Worm (Caenorhabditis elegans) whole organism, late embryonic: ENCODE measurements around the gene T25B2.3.

ENCODE experiments used
- C08G9.2 ChIP-seq: sonication (generic microtip); optimal IDR thresholded peaks from 2 replicates; lab custom pipeline; 2016; ENCODE audit warnings: mild to moderate bottlenecking, missing genetic modification characterization, moderate library complexity, missing compliant biosample characterization
- C38D4.7 ChIP-seq: fragments of 200-800 bp; sonication (Bioruptor generic); optimal IDR thresholded peaks from 2 replicates; lab custom pipeline; 2018; ENCODE audit warnings: mild to moderate bottlenecking, missing genetic modification characterization, moderate library complexity, missing compliant biosample characterization
- F13H6.1 ChIP-seq: sonication (generic microtip); optimal IDR thresholded peaks from 2 replicates; lab custom pipeline; 2016; ENCODE audit warnings: missing genetic modification characterization, missing compliant biosample characterization
- K02D7.2 ChIP-seq: sonication (generic microtip); optimal IDR thresholded peaks from 2 replicates; lab custom pipeline; 2017; ENCODE audit warnings: mild to moderate bottlenecking, missing genetic modification characterization, missing compliant biosample characterization
- K09A11.1 ChIP-seq: sonication (generic microtip); optimal IDR thresholded peaks from 2 replicates; lab custom pipeline; 2017; ENCODE audit warnings: antibody characterized with exemption, mild to moderate bottlenecking, missing genetic modification characterization, missing compliant biosample characterization; ENCODE audit not compliant: insufficient read depth
- T23F11.4 ChIP-seq: fragments of 200-800 bp; sonication (Bioruptor generic); optimal IDR thresholded peaks from 2 replicates; lab custom pipeline; 2018; ENCODE audit warnings: mild to moderate bottlenecking, missing genetic modification characterization, missing compliant biosample characterization
- Y22D7AL.16 ChIP-seq: sonication (generic microtip); optimal IDR thresholded peaks from 2 replicates; lab custom pipeline; 2016; ENCODE audit warnings: missing genetic modification characterization, missing compliant biosample characterization
- ahr-1 ChIP-seq: sonication (generic microtip); optimal IDR thresholded peaks from 2 replicates; lab custom pipeline; 2016; ENCODE audit warnings: missing genetic modification characterization, missing compliant biosample characterization
- ama-1 ChIP-seq: fragments of 150-350 bp; optimal IDR thresholded peaks from 2 replicates; lab custom pipeline; 2014
- ceh-19 ChIP-seq: fragments of 200-800 bp; sonication (Bioruptor generic); optimal IDR thresholded peaks from 2 replicates; lab custom pipeline; 2018; ENCODE audit warnings: mild to moderate bottlenecking, missing genetic modification characterization, missing compliant biosample characterization
- ceh-2 ChIP-seq: sonication (generic microtip); optimal IDR thresholded peaks from 2 replicates; lab custom pipeline; 2016; ENCODE audit warnings: missing genotype, missing genetic modification characterization, missing compliant biosample characterization
- ceh-24 ChIP-seq: sonication (generic microtip); optimal IDR thresholded peaks from 2 replicates; lab custom pipeline; 2016; ENCODE audit warnings: mild to moderate bottlenecking, missing genetic modification characterization, missing compliant biosample characterization
- ceh-34 ChIP-seq: sonication (generic microtip); optimal IDR thresholded peaks from 2 replicates; lab custom pipeline; 2016; ENCODE audit warnings: mild to moderate bottlenecking, missing genetic modification characterization, missing compliant biosample characterization
- ceh-45 ChIP-seq: fragments of 200-800 bp; sonication (Bioruptor generic); IDR thresholded peaks from 2 replicates; pipeline ENCODE4 v1.3.6; 2022; ENCODE audit warnings: missing genetic modification reagents, missing genetic modification characterization, missing compliant biosample characterization
- ceh-6 ChIP-seq: fragments of 200-800 bp; sonication (Bioruptor generic); optimal IDR thresholded peaks from 2 replicates; lab custom pipeline; 2018; ENCODE audit warnings: mild to moderate bottlenecking, missing genetic modification characterization, missing compliant biosample characterization
- dmd-4 ChIP-seq: sonication (generic microtip); optimal IDR thresholded peaks from 2 replicates; lab custom pipeline; 2016; ENCODE audit warnings: borderline replicate concordance, missing genetic modification characterization, missing compliant biosample characterization
- dve-1 ChIP-seq: sonication (generic microtip); optimal IDR thresholded peaks from 2 replicates; lab custom pipeline; 2017; ENCODE audit warnings: antibody characterized with exemption, mild to moderate bottlenecking, missing genetic modification characterization, missing compliant biosample characterization
- elt-4 ChIP-seq: sonication (generic microtip); optimal IDR thresholded peaks from 2 replicates; lab custom pipeline; 2016; ENCODE audit warnings: missing genetic modification characterization, missing compliant biosample characterization
- ets-4 ChIP-seq: sonication (generic microtip); optimal IDR thresholded peaks from 2 replicates; lab custom pipeline; 2016; ENCODE audit warnings: missing genetic modification characterization, missing compliant biosample characterization
- fax-1 ChIP-seq: sonication (generic microtip); optimal IDR thresholded peaks from 2 replicates; lab custom pipeline; 2016; ENCODE audit warnings: missing genotype, missing genetic modification characterization, missing compliant biosample characterization
- fkh-10 ChIP-seq: fragments of 150-350 bp; optimal IDR thresholded peaks from 2 replicates; lab custom pipeline; 2014; ENCODE audit warnings: missing biosample characterization, missing genetic modification reagents, missing genetic modification characterization
- gmeb-2 ChIP-seq: sonication (generic microtip); optimal IDR thresholded peaks from 2 replicates; lab custom pipeline; 2016; ENCODE audit warnings: missing genetic modification characterization, inconsistent platforms, missing compliant biosample characterization
- hlh-13 ChIP-seq: fragments of 200-800 bp; sonication (Bioruptor generic); optimal IDR thresholded peaks from 2 replicates; lab custom pipeline; 2018; ENCODE audit warnings: mild to moderate bottlenecking, missing genetic modification characterization, missing compliant biosample characterization
- hlh-30 ChIP-seq: sonication (generic microtip); optimal IDR thresholded peaks from 2 replicates; lab custom pipeline; 2017; ENCODE audit warnings: antibody characterized with exemption, missing genetic modification characterization, missing compliant biosample characterization; ENCODE audit not compliant: insufficient read depth
- hlh-6 ChIP-seq: sonication (generic microtip); optimal IDR thresholded peaks from 2 replicates; lab custom pipeline; 2016; ENCODE audit warnings: missing genotype, missing genetic modification characterization, missing compliant biosample characterization
- lim-6 ChIP-seq: sonication (generic microtip); optimal IDR thresholded peaks from 2 replicates; lab custom pipeline; 2016; ENCODE audit warnings: missing genetic modification characterization, missing compliant biosample characterization
- mec-3 ChIP-seq: sonication (generic microtip); optimal IDR thresholded peaks from 2 replicates; lab custom pipeline; 2016; ENCODE audit warnings: borderline replicate concordance, missing genetic modification characterization, missing compliant biosample characterization
- nfya-1 ChIP-seq: sonication (generic microtip); optimal IDR thresholded peaks from 2 replicates; lab custom pipeline; 2017; ENCODE audit warnings: missing genetic modification characterization, mild to moderate bottlenecking, missing compliant biosample characterization, antibody characterized with exemption, moderate library complexity
- odd-2 ChIP-seq: sonication (generic microtip); optimal IDR thresholded peaks from 2 replicates; lab custom pipeline; 2017; ENCODE audit warnings: antibody characterized with exemption, mild to moderate bottlenecking, missing genetic modification characterization, missing compliant biosample characterization
- pag-3 ChIP-seq: sonication (generic microtip); optimal IDR thresholded peaks from 2 replicates; lab custom pipeline; 2016; ENCODE audit warnings: missing compliant biosample characterization, missing genetic modification characterization, borderline replicate concordance
- pat-9 ChIP-seq: fragments of 200-800 bp; sonication (Bioruptor generic); optimal IDR thresholded peaks from 2 replicates; lab custom pipeline; 2018; ENCODE audit warnings: mild to moderate bottlenecking, missing genetic modification characterization, moderate library complexity, missing compliant biosample characterization
- pha-2 ChIP-seq: sonication (generic microtip); optimal IDR thresholded peaks from 2 replicates; lab custom pipeline; 2017; ENCODE audit warnings: mild to moderate bottlenecking, missing genetic modification characterization, missing compliant biosample characterization
- pha-4 ChIP-seq: fragments of 150-350 bp; optimal IDR thresholded peaks from 2 replicates; lab custom pipeline; 2018; ENCODE audit warnings: missing biosample characterization, missing genetic modification reagents, missing genetic modification characterization
- pqm-1 ChIP-seq: sonication (generic microtip); optimal IDR thresholded peaks from 2 replicates; lab custom pipeline; 2016; ENCODE audit warnings: missing genetic modification characterization, missing compliant biosample characterization
- pros-1 ChIP-seq: fragments of 150-350 bp; optimal IDR thresholded peaks from 2 replicates; lab custom pipeline; 2014; ENCODE audit warnings: missing biosample characterization, missing genetic modification reagents, missing genetic modification characterization
- rnt-1 ChIP-seq: sonication (generic microtip); optimal IDR thresholded peaks from 2 replicates; lab custom pipeline; 2016; ENCODE audit warnings: missing genetic modification characterization, missing compliant biosample characterization
- sdc-2 ChIP-seq: sonication (generic microtip); optimal IDR thresholded peaks from 2 replicates; lab custom pipeline; 2016; ENCODE audit warnings: missing genotype, missing genetic modification characterization, missing compliant biosample characterization
- sox-2 ChIP-seq: fragments of 200-800 bp; sonication (Bioruptor generic); IDR thresholded peaks from 2 replicates; pipeline ENCODE4 v1.3.6; 2022; ENCODE audit warnings: missing genetic modification reagents, missing genetic modification characterization, missing compliant biosample characterization
- syd-9 ChIP-seq: sonication (generic microtip); optimal IDR thresholded peaks from 2 replicates; lab custom pipeline; 2016; ENCODE audit warnings: mild to moderate bottlenecking, missing genetic modification characterization, moderate library complexity, missing compliant biosample characterization
- tbx-2 ChIP-seq: sonication (generic microtip); optimal IDR thresholded peaks from 2 replicates; lab custom pipeline; 2016; ENCODE audit warnings: missing genetic modification characterization, missing compliant biosample characterization
- tbx-7 ChIP-seq: sonication (generic microtip); optimal IDR thresholded peaks from 2 replicates; lab custom pipeline; 2016; ENCODE audit warnings: missing genotype, missing genetic modification characterization, missing compliant biosample characterization
- unc-3 ChIP-seq, 2 experiments: fragments of 200-800 bp in 1 of 2; sonication (Bioruptor generic) in 1 of 2; sonication (generic microtip) in 1 of 2; conservative IDR thresholded peaks in 1 of 2; optimal IDR thresholded peaks in 1 of 2; 2 replicates each; pipeline versions ENCODE4 v1.3.6 to Lab custom; 2016 to 2022; ENCODE audit warnings: missing compliant biosample characterization in 2 of 2, missing genetic modification characterization in 2 of 2, missing genetic modification reagents in 1 of 2
- unc-42 ChIP-seq: sonication (generic microtip); optimal IDR thresholded peaks from 2 replicates; lab custom pipeline; 2016; ENCODE audit warnings: missing genotype, missing genetic modification characterization, missing compliant biosample characterization
- unc-55 ChIP-seq: sonication (generic microtip); optimal IDR thresholded peaks from 2 replicates; lab custom pipeline; 2017; ENCODE audit warnings: missing biosample characterization, missing genetic modification reagents, missing genetic modification characterization
- unc-86 ChIP-seq: sonication (generic microtip); optimal IDR thresholded peaks from 2 replicates; lab custom pipeline; 2016; ENCODE audit warnings: missing genetic modification characterization, missing compliant biosample characterization
- zip-5 ChIP-seq: sonication (generic microtip); optimal IDR thresholded peaks from 2 replicates; lab custom pipeline; 2016; ENCODE audit warnings: missing genetic modification characterization, missing compliant biosample characterization
- ztf-16 ChIP-seq: sonication (generic microtip); optimal IDR thresholded peaks from 2 replicates; lab custom pipeline; 2017; ENCODE audit warnings: missing genetic modification characterization, missing compliant biosample characterization

Gene T25B2.3

ce11 chrX:6128773-6129172 is 47.2 kb upstream of the T25B2.3 start:
- TF ChIP-seq ceh-2 (tag; lab: Kevin White, UChicago), result no peak
- TF ChIP-seq T23F11.4 (GFP tag; lab: Kevin White, UChicago), result no peak
- no peak for TF ChIP-seq ceh-45 (GFP tag; lab: Robert Waterston, UW)
- no peak for TF ChIP-seq sox-2 (GFP tag; lab: Robert Waterston, UW)
- TF ChIP-seq C08G9.2, result no peak
- no peak for TF ChIP-seq rnt-1 (tag; lab: Kevin White, UChicago)
- no peak for TF ChIP-seq pros-1 (tag; lab: Kevin White, UChicago)
- TF ChIP-seq ceh-19 (GFP tag; lab: Kevin White, UChicago), result no peak
- TF ChIP-seq ahr-1 (tag; lab: Kevin White, UChicago), result no peak
- TF ChIP-seq ceh-6, result no peak
- no peak for TF ChIP-seq lim-6 (tag; lab: Kevin White, UChicago)
- TF ChIP-seq zip-5 (tag; lab: Kevin White, UChicago), result no peak

ce11 chrX:6129277-6129676 is 46.7 kb upstream of the T25B2.3 start:
- no peak for TF ChIP-seq lim-6 (tag; lab: Kevin White, UChicago)
- TF ChIP-seq sdc-2 (tag; lab: Kevin White, UChicago), result no peak
- TF ChIP-seq unc-42 (tag; lab: Kevin White, UChicago), result no peak
- TF ChIP-seq dve-1, result no peak
- no peak for TF ChIP-seq pat-9 (tag; lab: Kevin White, UChicago)
- no peak for TF ChIP-seq rnt-1 (tag; lab: Kevin White, UChicago)
- TF ChIP-seq gmeb-2 (tag; lab: Kevin White, UChicago), result no peak
- no peak for TF ChIP-seq pha-2 (tag; lab: Kevin White, UChicago)
- no peak for TF ChIP-seq tbx-7 (tag; lab: Kevin White, UChicago)
- TF ChIP-seq pqm-1 (tag; lab: Kevin White, UChicago), result no peak
- TF ChIP-seq fkh-10, result no peak
- no peak for TF ChIP-seq pag-3 (tag; lab: Kevin White, UChicago)
- TF ChIP-seq nfya-1, result no peak
- no peak for TF ChIP-seq ets-4 (tag; lab: Kevin White, UChicago)
- no peak for TF ChIP-seq unc-86 (tag; lab: Kevin White, UChicago)
- TF ChIP-seq syd-9 (tag; lab: Kevin White, UChicago), result no peak
- no peak for TF ChIP-seq K02D7.2 (tag; lab: Kevin White, UChicago)
- TF ChIP-seq pha-4, result no peak
- no peak for TF ChIP-seq F13H6.1 (tag; lab: Kevin White, UChicago)

- no peak for TF ChIP-seq unc-55 (GFP tag; lab: Kevin White, UChicago)
- no peak for TF ChIP-seq dmd-4 (tag; lab: Kevin White, UChicago)
- no peak for TF ChIP-seq hlh-13 (GFP tag; lab: Kevin White, UChicago)
- TF ChIP-seq K09A11.1 (tag; lab: Kevin White, UChicago), result no peak
- TF ChIP-seq tbx-7 (tag; lab: Kevin White, UChicago), result no peak
- TF ChIP-seq ceh-34, result peak; percentile 40
- peak; percentile 66 for TF ChIP-seq hlh-6 (tag; lab: Kevin White, UChicago)
- no peak for TF ChIP-seq T23F11.4 (GFP tag; lab: Kevin White, UChicago)
- peak; percentile 10 for TF ChIP-seq fax-1 (tag; lab: Kevin White, UChicago)
- peak; percentile 52 for TF ChIP-seq tbx-2 (tag; lab: Kevin White, UChicago)
- no peak for TF ChIP-seq ceh-6
- TF ChIP-seq fkh-10, result no peak
- no peak for TF ChIP-seq ama-1
- peak; percentile 6 for TF ChIP-seq nfya-1
- TF ChIP-seq ahr-1 (tag; lab: Kevin White, UChicago), result no peak
- TF ChIP-seq hlh-30 (tag; lab: Kevin White, UChicago), result no peak
- TF ChIP-seq odd-2 (tag; lab: Kevin White, UChicago), result no peak
- TF ChIP-seq ceh-19 (GFP tag; lab: Kevin White, UChicago), result peak; percentile 70
- no peak for TF ChIP-seq ceh-45 (GFP tag; lab: Robert Waterston, UW)
- TF ChIP-seq unc-86 (tag; lab: Kevin White, UChicago), result no peak
- TF ChIP-seq pros-1 (tag; lab: Kevin White, UChicago), result no peak
- TF ChIP-seq mec-3 (tag; lab: Kevin White, UChicago), result peak; percentile 58
- no peak for TF ChIP-seq zip-5 (tag; lab: Kevin White, UChicago)
- no peak for TF ChIP-seq elt-4 (tag; lab: Kevin White, UChicago)
- no peak for TF ChIP-seq C38D4.7
- TF ChIP-seq pha-4, result no peak
- TF ChIP-seq ztf-16 (tag; lab: Kevin White, UChicago), result no peak
- no peak for TF ChIP-seq ceh-24 (tag; lab: Kevin White, UChicago)
- no peak for TF ChIP-seq Y22D7AL.16 (tag; lab: Kevin White, UChicago)
- no peak for TF ChIP-seq ceh-2 (tag; lab: Kevin White, UChicago)
- TF ChIP-seq unc-3 (GFP tag; conservative IDR thresholded peaks at IDR 0.05; lab: Robert Waterston, UW), result no peak
- peak; percentile 43 for TF ChIP-seq unc-3 (tag; optimal IDR thresholded peaks at IDR 0.05; lab: Kevin White, UChicago)
Observed at ce11 chrX:6134423-6134822, 41.5 kb upstream of the T25B2.3 start.
